Worm (Caenorhabditis elegans) whole organism, L1 larva: Measurements from ENCODE around the gene str-113.

ENCODE experiments used
- C34B4.2 ChIP-seq: sonication (generic microtip); optimal IDR thresholded peaks from 2 replicates; lab custom pipeline; 2017; ENCODE audit warnings: mild to moderate bottlenecking, missing genetic modification characterization, missing compliant biosample characterization
- F16B12.6 ChIP-seq: fragments of 150-350 bp; optimal IDR thresholded peaks from 2 replicates; lab custom pipeline; 2014; ENCODE audit warnings: missing biosample characterization, missing genetic modification characterization
- aha-1 ChIP-seq: fragments of 150-350 bp; optimal IDR thresholded peaks from 2 replicates; lab custom pipeline; 2014; ENCODE audit warnings: missing biosample characterization, missing genetic modification characterization
- aly-2 ChIP-seq: fragments of 150-350 bp; optimal IDR thresholded peaks from 2 replicates; lab custom pipeline; 2014; ENCODE audit warnings: missing biosample characterization, missing genetic modification characterization
- blmp-1 ChIP-seq: fragments of 150-350 bp; optimal IDR thresholded peaks from 2 replicates; lab custom pipeline; 2014; ENCODE audit warnings: missing biosample characterization, missing genetic modification characterization
- efl-1 ChIP-seq, 4 experiments: fragments of 150-350 bp; optimal IDR thresholded peaks in 3 of 4; peaks in 1 of 4; 1 replicate in 1 of 4; 2 replicates in 3 of 4; lab custom pipeline; 2014; ENCODE audit warnings: missing biosample characterization in 2 of 4, missing genetic modification characterization in 2 of 4, missing genetic modification reagents in 2 of 4
- egl-13 ChIP-seq: sonication (generic microtip); optimal IDR thresholded peaks from 2 replicates; lab custom pipeline; 2016; ENCODE audit warnings: missing genotype, missing genetic modification reagents, missing genetic modification characterization, missing compliant biosample characterization
- elt-2 ChIP-seq: sonication (generic microtip); optimal IDR thresholded peaks from 2 replicates; lab custom pipeline; 2016; ENCODE audit warnings: missing genetic modification characterization, mild to moderate bottlenecking, inconsistent platforms, missing compliant biosample characterization, missing genetic modification reagents
- hlh-17 ChIP-seq: fragments of 200-800 bp; sonication (Bioruptor generic); optimal IDR thresholded peaks from 2 replicates; lab custom pipeline; 2018; ENCODE audit warnings: missing genetic modification characterization, mild to moderate bottlenecking, missing compliant biosample characterization, moderate library complexity, borderline replicate concordance
- irx-1 ChIP-seq: sonication (generic microtip); optimal IDR thresholded peaks from 2 replicates; lab custom pipeline; 2016; ENCODE audit warnings: missing genetic modification characterization, missing compliant biosample characterization
- lin-14 ChIP-seq: fragments of 200-800 bp; sonication (Bioruptor generic); optimal IDR thresholded peaks from 2 replicates; lab custom pipeline; 2018; ENCODE audit warnings: mild to moderate bottlenecking, missing genetic modification characterization, moderate library complexity, missing compliant biosample characterization
- lsy-2 ChIP-seq, 2 experiments: fragments of 150-350 bp; optimal IDR thresholded peaks; 2 replicates each; lab custom pipeline; 2014; ENCODE audit warnings: missing biosample characterization in 2 of 2, missing genetic modification characterization in 2 of 2
- mdl-1 ChIP-seq, 2 experiments: fragments of 150-350 bp; optimal IDR thresholded peaks; 2 replicates each; lab custom pipeline; 2014 to 2017; ENCODE audit warnings: missing biosample characterization in 2 of 2, missing genetic modification characterization in 2 of 2, inconsistent platforms in 1 of 2
- mep-1 ChIP-seq: fragments of 150-350 bp; optimal IDR thresholded peaks from 2 replicates; lab custom pipeline; 2014; ENCODE audit warnings: missing biosample characterization, missing genetic modification characterization
- nhr-11 ChIP-seq: fragments of 150-350 bp; optimal IDR thresholded peaks from 2 replicates; lab custom pipeline; 2014; ENCODE audit warnings: missing biosample characterization, missing genetic modification characterization
- nhr-19 ChIP-seq: fragments of 200-800 bp; sonication (Bioruptor generic); conservative IDR thresholded peaks from 2 replicates; pipeline ENCODE4 v1.3.6; 2022; ENCODE audit warnings: missing genetic modification characterization, missing compliant biosample characterization
- nhr-20 ChIP-seq: sonication (generic microtip); optimal IDR thresholded peaks from 2 replicates; lab custom pipeline; 2016; ENCODE audit warnings: mild to moderate bottlenecking, missing genetic modification characterization, missing compliant biosample characterization
- nhr-71 ChIP-seq: sonication (generic microtip); optimal IDR thresholded peaks from 2 replicates; lab custom pipeline; 2016; ENCODE audit warnings: mild to moderate bottlenecking, missing genetic modification characterization, moderate library complexity, missing compliant biosample characterization
- nhr-76 ChIP-seq: sonication (generic microtip); optimal IDR thresholded peaks from 2 replicates; lab custom pipeline; 2017; ENCODE audit warnings: missing biosample characterization, missing genetic modification characterization
- nhr-84 ChIP-seq: sonication (generic microtip); optimal IDR thresholded peaks from 2 replicates; lab custom pipeline; 2017; ENCODE audit warnings: missing biosample characterization, missing genetic modification characterization
- nhr-85 ChIP-seq: sonication (generic microtip); peaks from one replicate; lab custom pipeline; 2016; ENCODE audit warnings: missing genetic modification characterization, inconsistent platforms, missing compliant biosample characterization
- rnt-1 ChIP-seq: sonication (generic microtip); optimal IDR thresholded peaks from 2 replicates; lab custom pipeline; 2016; ENCODE audit warnings: mild to moderate bottlenecking, missing genetic modification characterization, moderate library complexity, missing compliant biosample characterization
- tbx-2 ChIP-seq: sonication (generic microtip); optimal IDR thresholded peaks from 2 replicates; lab custom pipeline; 2016; ENCODE audit warnings: missing genetic modification characterization, missing compliant biosample characterization
- unc-62 ChIP-seq: fragments of 150-350 bp; optimal IDR thresholded peaks from 2 replicates; lab custom pipeline; 2014; ENCODE audit warnings: missing biosample characterization, missing genetic modification reagents, missing genetic modification characterization
- unc-86 ChIP-seq: sonication (generic microtip); optimal IDR thresholded peaks from 2 replicates; lab custom pipeline; 2016; ENCODE audit warnings: missing genetic modification characterization, missing compliant biosample characterization
- zip-4 ChIP-seq: fragments of 200-800 bp; sonication (Bioruptor generic); optimal IDR thresholded peaks from 2 replicates; lab custom pipeline; 2018; ENCODE audit warnings: mild to moderate bottlenecking, missing genetic modification characterization, moderate library complexity, missing compliant biosample characterization
- ztf-11 ChIP-seq, 2 experiments: sonication (generic microtip); optimal IDR thresholded peaks; 2 replicates each; lab custom pipeline; 2016 to 2017; ENCODE audit warnings: missing genetic modification characterization in 2 of 2, missing biosample characterization in 1 of 2, missing compliant biosample characterization in 1 of 2

The str-113 gene

ce11 chrV:3616844-3617243 lies 49.9 kb downstream of the str-113 start (continued):
- TF ChIP-seq egl-13 (tag; lab: Kevin White, UChicago) (no peak), unc-86 (tag; lab: Kevin White, UChicago) (no peak), C34B4.2 (tag; lab: Kevin White, UChicago) (no peak), aha-1 (no peak), unc-62 (GFP tag; lab: Kevin White, UChicago) (no peak), irx-1 (tag; lab: Kevin White, UChicago) (no peak), mep-1 (tag; lab: Kevin White, UChicago) (no peak), nhr-19 (GFP tag; lab: Robert Waterston, UW) (no peak), aly-2 (tag; lab: Kevin White, UChicago) (no peak), nhr-85 (tag; lab: Kevin White, UChicago) (no peak), rnt-1 (tag; lab: Kevin White, UChicago) (no peak), efl-1 (optimal IDR thresholded peaks at IDR 0.05; lab: Kevin White, UChicago) (no peak), efl-1 (GFP tag; optimal IDR thresholded peaks at IDR 0.05 in 1 of 2; lab: Kevin White, UChicago) (peak in 1 of 2 experiments; percentile 22), lsy-2 (tag; optimal IDR thresholded peaks at IDR 0.05; lab: Kevin White, UChicago) (peak in 1 of 2 experiments; percentile 30), elt-2 (tag; lab: Kevin White, UChicago) (no peak), lin-14 (no peak), tbx-2 (tag; lab: Kevin White, UChicago) (no peak), blmp-1 (peak; percentile 69), nhr-76 (tag; lab: Kevin White, UChicago) (no peak), ztf-11 (tag; optimal IDR thresholded peaks at IDR 0.05; lab: Kevin White, UChicago) (no peak), nhr-71 (tag; lab: Kevin White, UChicago) (no peak), nhr-11 (tag; lab: Kevin White, UChicago) (no peak), F16B12.6 (tag; lab: Kevin White, UChicago) (no peak), mdl-1 (tag; optimal IDR thresholded peaks at IDR 0.05; lab: Kevin White, UChicago) (peak in 1 of 2 experiments; percentile 58), nhr-84 (tag; lab: Kevin White, UChicago) (no peak), nhr-20 (tag; lab: Kevin White, UChicago) (peak; percentile 64), zip-4 (GFP tag; lab: Kevin White, UChicago) (no peak), hlh-17 (GFP tag; lab: Kevin White, UChicago) (no peak)
- TF ChIP-seq, all 84 proteins: peak for 7
